Fruit fly (Drosophila melanogaster): Measurements from ENCODE around the gene CG9147.

Gene CG9147

DNA sequence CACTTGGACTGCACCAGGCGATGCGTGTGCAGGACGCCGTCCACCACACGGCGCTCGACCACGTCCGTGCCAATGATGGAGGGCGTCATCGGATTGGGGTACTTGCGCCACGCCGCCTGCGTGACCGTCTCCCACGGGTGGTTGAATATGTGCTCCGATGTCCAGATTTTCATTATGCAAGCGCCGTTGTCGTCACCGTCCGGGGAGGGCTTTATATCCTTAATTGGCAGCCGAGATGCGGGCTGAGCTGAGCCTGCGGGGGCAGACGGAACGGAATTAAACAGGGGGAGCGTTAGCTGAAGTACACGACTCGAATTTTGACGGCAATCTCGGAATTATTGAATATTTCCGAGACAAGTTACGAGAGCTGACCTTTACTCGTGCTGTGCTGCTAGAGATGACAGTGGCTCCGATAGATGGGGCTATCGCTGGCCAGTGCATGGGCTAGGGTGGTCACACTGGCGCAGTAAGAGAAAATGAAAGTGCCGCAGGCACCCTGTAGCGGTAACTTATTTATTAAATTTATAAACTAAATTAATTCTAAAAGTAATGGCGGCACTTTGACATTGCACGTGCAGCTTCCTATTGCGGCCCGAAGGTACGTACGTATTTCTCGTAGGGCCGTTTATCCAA, 18.2 kb upstream of the CG9147 start, which contains the start of gene IPIP:
TSS of gene IPIP (plus strand) at position 475 of the 633 bp plus-strand sequence.
- peak; percentile 75 for TF ChIP-seq CG17801 (GFP tag; optimal IDR thresholded peaks at IDR 0.05; ENCODE audit: partially characterized antibody)

DNA sequence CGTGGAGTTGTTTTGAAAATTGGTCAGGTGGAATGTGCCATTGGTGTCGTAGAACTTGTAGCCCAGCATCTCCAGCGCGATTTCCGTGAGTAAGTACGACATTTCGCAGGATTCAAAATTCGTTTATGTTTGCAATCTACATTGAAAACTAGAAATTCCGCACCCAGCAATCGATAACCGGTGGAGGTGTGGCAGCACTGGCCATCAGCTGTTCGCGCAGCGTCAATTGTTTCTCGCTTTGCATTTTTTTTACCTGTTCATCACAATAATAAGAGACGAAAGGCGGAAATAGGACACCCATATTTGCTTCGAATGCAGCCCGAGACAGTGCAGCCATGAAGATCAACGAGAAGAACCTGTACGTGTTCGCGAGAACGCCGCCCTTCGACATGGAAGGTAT, 17.3 kb upstream of the CG9147 start, which contains the start of the genes CG34179 and slmo:
TSS of gene CG34179 (minus strand) at position 165 of the 400 bp plus-strand sequence.
TSS of gene slmo (minus strand) at position 165 of the 400 bp plus-strand sequence.
- no peak for TF ChIP-seq CG17801 (GFP tag; optimal IDR thresholded peaks at IDR 0.05; ENCODE audit: partially characterized antibody)

DNA sequence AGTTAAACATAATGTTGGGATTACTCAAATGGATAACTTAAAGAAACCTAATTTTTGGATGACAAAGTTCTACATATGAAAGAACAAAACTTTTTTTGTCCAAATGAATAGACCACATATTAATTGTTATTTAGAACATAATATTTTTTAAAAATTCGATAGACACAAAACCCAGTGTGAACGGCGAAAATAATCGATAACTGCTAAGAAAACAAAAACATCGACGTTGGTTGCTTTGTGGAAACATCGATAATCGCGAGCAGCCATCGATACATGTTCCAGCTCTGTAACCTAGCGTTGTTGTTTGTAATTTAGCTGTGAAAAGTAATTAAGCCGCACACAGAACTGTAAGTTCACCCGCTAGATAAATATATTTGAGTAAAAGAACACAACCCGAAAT, 15.2 kb upstream of the CG9147 start, which contains the start of gene CG9135:
TSS of gene CG9135 (plus strand) at position 226 of the 400 bp plus-strand sequence.
- no peak for TF ChIP-seq CG17801 (GFP tag; optimal IDR thresholded peaks at IDR 0.05; ENCODE audit: partially characterized antibody)

DNA sequence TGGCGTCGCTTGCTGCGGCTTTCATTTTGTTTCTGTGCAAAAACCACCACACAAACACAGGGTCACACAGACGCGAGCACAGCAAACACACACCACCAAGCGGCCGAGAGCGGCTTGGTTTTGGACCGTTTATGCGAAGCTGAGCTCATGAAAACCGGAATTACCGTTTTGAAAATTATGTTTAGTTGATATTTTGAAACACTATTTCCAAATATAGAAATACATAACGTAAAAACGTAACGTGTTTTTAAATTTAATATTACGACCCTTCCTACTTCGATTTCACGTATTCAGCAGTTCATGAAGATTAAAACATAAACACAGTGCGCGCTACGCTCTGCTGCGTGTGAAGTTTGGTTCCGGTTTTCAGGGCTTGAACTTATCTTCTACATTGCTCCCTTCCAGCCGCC, 14.6 kb upstream of the CG9147 start:
- TF ChIP-seq CG17801 (GFP tag; optimal IDR thresholded peaks at IDR 0.05; ENCODE audit: partially characterized antibody): peak; percentile 96

DNA sequence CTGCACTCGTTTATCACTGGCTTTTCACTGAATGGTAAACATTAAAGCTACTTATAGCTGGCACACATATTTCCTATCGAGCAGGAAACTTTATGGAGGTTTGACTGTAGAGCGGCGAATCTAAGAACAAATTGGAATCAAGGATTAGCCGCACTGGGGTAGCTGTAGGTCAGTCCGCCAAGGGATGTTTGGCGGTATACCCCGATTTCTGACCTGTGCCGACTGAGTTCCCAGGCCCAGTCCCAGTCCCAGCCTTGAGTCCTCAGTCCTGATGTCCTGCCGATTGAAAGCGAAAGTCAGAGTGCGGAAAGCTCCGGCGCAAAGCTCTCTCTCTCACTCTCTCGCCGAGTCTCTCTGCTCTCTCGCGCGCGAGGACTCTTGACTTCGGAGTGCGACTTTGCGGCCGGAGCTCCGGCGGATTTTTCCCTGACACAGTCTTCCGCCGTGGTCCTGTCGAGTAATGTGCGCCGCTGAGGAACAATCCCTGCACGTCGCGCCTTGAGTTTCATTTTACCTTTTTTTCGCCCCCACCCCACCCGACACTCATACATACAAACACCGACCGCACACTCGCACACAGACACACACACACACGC, 11.8 kb upstream of the CG9147 start, which contains the start of gene CG13995:
TSS of gene CG13995 (plus strand) at position 429 of the 596 bp plus-strand sequence.
- no peak for TF ChIP-seq CG17801 (GFP tag; optimal IDR thresholded peaks at IDR 0.05; ENCODE audit: partially characterized antibody)

DNA sequence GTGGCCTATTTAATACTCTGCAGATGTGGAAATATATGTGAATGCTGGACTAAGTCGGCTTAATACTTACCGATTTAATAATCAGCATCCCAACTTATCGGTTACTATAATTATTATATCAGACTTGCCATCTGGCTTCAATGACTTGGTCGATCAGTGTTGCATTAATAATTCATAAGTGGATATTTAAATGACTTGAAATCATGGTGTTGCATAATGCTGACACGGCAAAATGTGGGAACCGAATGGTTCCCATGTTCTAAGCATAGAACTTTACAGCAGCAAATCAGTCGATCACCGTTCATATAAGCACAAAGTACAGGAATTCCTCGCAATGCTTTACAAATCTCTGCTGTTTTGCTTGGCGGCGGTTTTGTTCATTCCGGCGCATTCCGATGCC, 5.6 kb upstream of the CG9147 start, which contains the start of gene CG34180:
TSS of gene CG34180 (plus strand) at position 301 of the 400 bp plus-strand sequence.
- TF ChIP-seq CG17801 (GFP tag; optimal IDR thresholded peaks at IDR 0.05; ENCODE audit: partially characterized antibody): no peak

DNA sequence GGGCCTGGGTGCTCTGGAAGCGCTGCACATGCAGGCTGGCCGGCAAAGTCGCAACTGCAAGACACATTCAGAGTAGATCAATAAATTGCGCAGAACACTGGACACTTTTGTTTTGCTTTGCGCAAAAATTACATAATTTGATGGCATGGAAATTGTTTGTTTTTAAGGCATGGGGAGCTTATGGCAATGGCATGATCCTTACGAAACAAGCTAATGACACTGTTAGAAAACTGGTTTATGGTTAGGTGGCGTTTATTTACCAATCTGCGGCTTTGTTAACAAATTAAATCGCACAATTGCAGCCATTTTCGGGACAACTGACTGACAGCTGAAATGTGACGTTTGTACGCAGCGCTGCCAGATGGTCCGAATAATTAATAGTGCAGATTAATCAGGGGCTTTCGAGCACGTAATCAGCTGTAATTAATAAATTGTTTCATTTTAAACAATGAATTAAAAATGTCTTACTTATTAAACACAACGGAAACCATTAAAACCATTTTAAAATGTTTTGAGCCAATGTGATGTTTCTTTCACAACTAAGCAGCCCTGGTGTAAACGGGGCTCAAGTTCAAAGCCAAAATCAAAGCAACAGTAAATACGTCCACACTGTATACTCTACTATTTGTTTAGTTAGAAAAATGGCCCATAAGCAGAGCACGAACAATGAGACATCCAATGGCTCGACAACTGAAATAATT, 3.3 kb upstream of the CG9147 start, which contains the start of the genes ND-51 and CG13994:
TSS of gene ND-51 (minus strand) at position 376 of the 701 bp plus-strand sequence.
TSS of gene CG13994 (plus strand) at position 608 of the 701 bp plus-strand sequence.
- TF ChIP-seq CG17801 (GFP tag; optimal IDR thresholded peaks at IDR 0.05; ENCODE audit: partially characterized antibody): peak; percentile 83

DNA sequence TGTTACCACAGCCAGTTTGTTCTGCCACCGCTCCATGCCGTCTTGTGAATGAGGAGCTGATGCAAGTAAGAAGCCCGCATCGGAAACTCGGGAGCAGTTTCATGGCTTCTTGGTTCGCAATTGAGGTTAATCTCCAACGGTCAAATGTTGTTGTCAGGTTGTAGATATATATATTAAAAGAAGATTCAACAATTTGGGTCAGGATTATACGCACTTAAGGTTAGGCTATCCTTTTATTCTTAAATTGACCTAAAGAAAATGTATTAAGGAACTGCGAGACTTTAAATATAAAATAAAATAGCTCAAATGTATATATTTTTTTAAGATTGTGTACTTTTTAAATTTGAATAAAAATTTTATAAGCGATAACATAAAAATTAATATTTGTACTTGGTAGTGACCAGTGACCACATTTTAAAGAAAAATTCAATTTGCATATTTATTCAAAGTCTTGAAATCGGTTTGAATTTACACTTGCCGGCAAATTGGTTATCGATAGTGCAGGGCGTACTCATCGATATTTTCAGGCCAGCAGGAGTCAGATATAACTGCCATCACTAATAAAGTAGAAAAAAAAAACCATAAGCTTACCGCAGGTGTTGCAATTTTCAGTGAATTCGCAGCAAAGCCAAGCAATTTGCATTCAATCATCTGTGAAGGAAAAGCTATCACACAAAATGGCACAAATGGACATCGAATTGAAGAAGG, 2.9 kb downstream of the CG9147 start, which contains the start of the genes CG9150 and Pfdn1:
TSS of gene CG9150 (minus strand) at position 51 of the 708 bp plus-strand sequence.
TSS of gene Pfdn1 (plus strand) at position 536 of the 708 bp plus-strand sequence.
- no peak for TF ChIP-seq CG17801 (GFP tag; optimal IDR thresholded peaks at IDR 0.05; ENCODE audit: partially characterized antibody)

DNA sequence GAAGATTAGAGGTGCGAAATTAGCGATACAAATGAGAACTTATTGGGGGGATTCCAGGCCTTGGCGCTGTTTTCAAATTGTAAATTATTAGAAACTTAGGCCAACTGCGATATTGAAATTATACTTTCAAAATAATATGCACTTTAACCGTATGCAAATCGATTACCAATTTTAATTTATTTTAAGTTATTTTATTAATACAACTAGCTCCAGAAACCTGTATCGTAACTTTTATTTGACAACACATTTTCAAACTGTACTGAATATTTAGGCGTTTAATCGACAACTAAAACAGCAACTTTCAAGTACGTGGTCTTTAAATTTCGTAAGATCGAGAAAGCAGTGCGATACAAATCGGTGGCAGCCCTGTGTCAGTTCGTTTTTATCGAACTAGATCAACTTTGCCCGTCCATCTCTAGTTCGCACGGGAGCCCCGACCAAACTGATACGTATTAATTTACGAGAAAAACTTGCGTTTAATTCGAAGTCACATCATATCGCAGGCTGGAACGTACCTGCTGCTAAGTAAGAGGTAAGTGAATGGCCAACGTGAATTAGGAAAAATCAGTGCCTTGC, 4.9 kb downstream of the CG9147 start, which contains the start of the genes CG9154 and Kr-h2:
TSS of gene CG9154 (minus strand) at position 31 of the 576 bp plus-strand sequence.
TSS of gene Kr-h2 (plus strand) at position 335 of the 576 bp plus-strand sequence.
- TF ChIP-seq CG17801 (GFP tag; optimal IDR thresholded peaks at IDR 0.05; ENCODE audit: partially characterized antibody): no peak

DNA sequence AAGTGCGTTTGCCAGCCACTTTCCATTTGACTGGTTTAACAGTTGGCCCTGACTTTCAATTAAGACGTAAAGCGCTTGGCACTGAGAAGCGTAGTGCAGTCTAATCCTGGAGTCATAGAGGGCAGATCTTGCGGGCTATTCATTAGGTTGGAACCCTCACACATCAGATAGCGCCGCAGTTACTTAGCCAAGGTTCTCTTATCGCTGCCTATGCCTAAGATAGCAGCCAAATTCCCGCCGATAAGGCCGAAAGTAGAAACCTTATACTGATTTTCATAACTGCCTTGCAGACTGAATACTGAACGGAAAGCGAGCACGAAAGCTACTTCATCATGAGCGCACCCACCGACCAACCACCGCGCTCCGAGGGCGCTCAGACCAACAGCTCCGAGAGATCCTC, 6.3 kb downstream of the CG9147 start:
- TF ChIP-seq CG17801 (GFP tag; optimal IDR thresholded peaks at IDR 0.05; ENCODE audit: partially characterized antibody): no peak

DNA sequence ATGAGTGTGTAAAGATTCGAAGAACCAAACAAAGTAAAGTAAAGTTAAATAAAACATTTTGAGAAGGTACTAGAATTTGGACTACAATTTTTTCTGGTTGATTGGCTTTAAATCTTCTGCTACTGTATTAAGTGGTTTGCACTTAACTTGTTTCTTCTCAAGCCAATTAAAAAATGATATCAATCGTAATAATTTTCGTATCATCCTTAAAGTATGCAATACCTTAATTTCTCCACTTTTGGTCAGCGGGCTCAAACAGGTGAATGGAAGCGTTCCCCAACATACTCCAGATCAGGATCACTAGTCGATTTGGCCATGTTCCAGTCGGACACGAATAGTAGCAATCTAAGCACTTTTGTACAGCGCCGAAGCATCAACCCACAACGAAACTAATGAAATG, 8.1 kb downstream of the CG9147 start:
- no peak for TF ChIP-seq CG17801 (GFP tag; optimal IDR thresholded peaks at IDR 0.05; ENCODE audit: partially characterized antibody)

DNA sequence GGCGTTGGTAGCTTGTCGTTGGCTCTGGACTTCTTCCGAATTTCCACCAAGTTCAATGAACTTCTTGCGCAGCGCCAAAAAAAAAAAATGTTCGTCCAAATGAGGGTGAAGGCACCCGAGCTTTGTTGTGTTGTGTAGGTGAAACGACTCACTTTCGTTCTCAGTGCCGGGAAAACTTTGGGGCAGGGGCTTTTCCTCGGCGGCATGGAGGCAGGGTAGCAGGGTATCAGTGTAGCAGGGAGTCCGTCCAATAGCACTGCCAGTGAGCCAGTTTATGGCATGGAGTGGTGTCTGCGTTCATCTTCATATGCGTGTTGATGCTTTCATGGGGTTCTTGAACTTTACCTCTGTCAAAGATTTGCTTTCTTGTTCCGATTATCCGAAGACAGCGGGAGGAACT, 8.5 kb downstream of the CG9147 start:
- no peak for TF ChIP-seq CG17801 (GFP tag; optimal IDR thresholded peaks at IDR 0.05; ENCODE audit: partially characterized antibody)

DNA sequence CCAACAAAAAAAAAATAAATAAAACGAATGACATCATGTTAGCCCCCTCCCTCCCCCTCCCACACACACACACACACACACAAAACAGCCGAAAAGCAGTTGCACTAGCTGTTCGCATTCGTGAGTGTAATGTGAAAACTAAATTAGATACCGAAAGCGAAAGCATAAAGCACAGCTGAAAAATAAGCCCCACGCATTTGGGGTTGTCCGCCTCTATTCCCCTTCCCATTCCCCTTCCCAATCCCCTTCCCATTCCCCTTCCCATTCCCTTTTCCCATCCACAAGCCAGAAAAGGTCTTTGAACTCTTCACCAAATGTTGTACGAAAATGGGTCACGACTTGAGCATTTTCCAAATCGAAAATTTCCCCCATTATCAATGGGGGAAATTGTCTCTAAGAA, 9.5 kb downstream of the CG9147 start:
- no peak for TF ChIP-seq CG17801 (GFP tag; optimal IDR thresholded peaks at IDR 0.05; ENCODE audit: partially characterized antibody)

DNA sequence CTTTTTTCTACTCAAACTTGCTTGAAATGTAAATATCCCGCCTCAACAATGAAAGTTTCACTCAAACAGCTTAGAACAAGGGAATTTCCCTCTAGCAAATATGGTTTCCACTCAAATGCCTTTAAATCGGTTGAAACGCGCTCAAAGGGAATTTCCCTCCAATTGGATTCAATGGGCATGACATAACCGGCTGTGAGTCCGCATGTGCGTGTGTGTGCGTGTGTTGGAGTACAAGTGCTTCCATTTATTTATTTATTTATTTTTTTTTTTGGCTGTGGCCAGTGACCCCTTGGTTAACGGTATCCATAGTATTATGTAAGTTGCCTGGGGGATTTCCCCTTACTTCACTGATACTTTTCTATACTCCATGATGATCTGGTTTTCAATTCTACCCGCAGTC, 10.3 kb downstream of the CG9147 start:
- TF ChIP-seq CG17801 (GFP tag; optimal IDR thresholded peaks at IDR 0.05; ENCODE audit: partially characterized antibody): no peak

Data from ovary, adult (tissue).